Worm (Caenorhabditis elegans) whole organism, L2 larva: ENCODE measurements around the gene nhr-268.

Source experiments
- Y55F3AM.14 ChIP-seq: fragments of 200-800 bp; sonication (Bioruptor generic); optimal IDR thresholded peaks from 2 replicates; lab custom pipeline; 2018; ENCODE audit warnings: mild to moderate bottlenecking, missing genetic modification characterization, missing compliant biosample characterization
- ceh-16 ChIP-seq: fragments of 150-350 bp; optimal IDR thresholded peaks from 2 replicates; lab custom pipeline; 2014; ENCODE audit warnings: missing biosample characterization, missing genetic modification characterization
- ceh-82 ChIP-seq: fragments of 150-350 bp; optimal IDR thresholded peaks from 2 replicates; lab custom pipeline; 2014; ENCODE audit warnings: missing biosample characterization, missing genetic modification characterization
- nhr-25 ChIP-seq: fragments of 150-350 bp; sonication (generic microtip); optimal IDR thresholded peaks from 3 replicates; lab custom pipeline; 2014; ENCODE audit warnings: missing biosample characterization, missing genetic modification characterization
- skn-1 ChIP-seq: sonication (generic microtip); optimal IDR thresholded peaks from 2 replicates; lab custom pipeline; 2017; ENCODE audit warnings: missing biosample characterization, missing genetic modification characterization

Gene nhr-268

DNA sequence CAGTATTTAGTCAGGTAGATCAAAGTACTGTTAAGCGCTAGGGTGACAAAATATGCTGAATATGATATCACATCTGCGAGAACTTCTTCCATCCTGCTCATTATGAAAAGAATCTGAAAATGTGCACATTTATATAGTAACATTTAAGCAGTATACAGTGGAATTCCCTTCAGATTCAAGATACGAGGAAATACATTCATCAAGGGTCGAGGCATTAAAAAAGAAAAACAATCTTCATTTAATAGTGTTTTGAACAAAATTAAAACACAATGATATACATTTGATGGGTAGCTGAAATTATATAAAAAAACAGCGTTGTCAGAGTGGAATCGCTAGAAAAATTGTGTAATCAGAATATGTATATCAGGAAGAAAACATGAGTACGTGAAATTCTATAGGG, 45.7 kb downstream of the nhr-268 start, which contains the start of gene str-27:
Gene str-27 (minus strand): TSS at position 101 of the 400 bp plus-strand sequence.
- TF ChIP-seq ceh-16 (no peak), nhr-25 (tag; lab: Kevin White, UChicago) (no peak), skn-1 (tag; lab: Kevin White, UChicago) (no peak), ceh-82 (tag; lab: Kevin White, UChicago) (no peak), Y55F3AM.14 (no peak)
